In genomic region chrIII:6929558-6930167, ce11 we compare ENCODE assay signal across 6 worm cellular contexts.
TF ChIP-seq lines count a peak whose summit lies in the region.

Gene inf-1 (plus strand): TSS chrIII:6930134.

TF ChIP-seq in whole organism, L1 larva, 84 proteins besides CTCF, POLR2A, EP300 and RAD21 (continues in another document):
- TF ChIP-seq nhr-47 (tag; optimal IDR thresholded peaks at IDR 0.05; lab: Kevin White, UChicago), result peak; percentile 18
- no peak for TF ChIP-seq dsc-1 (tag; optimal IDR thresholded peaks at IDR 0.05; lab: Kevin White, UChicago)
- TF ChIP-seq ceh-82 (tag; optimal IDR thresholded peaks at IDR 0.05; lab: Kevin White, UChicago), result peak in 1 of 3 experiments; percentile 40
- TF ChIP-seq mep-1 (tag; optimal IDR thresholded peaks at IDR 0.05; lab: Kevin White, UChicago), result peak; percentile 66
- TF ChIP-seq elt-3 (tag; optimal IDR thresholded peaks at IDR 0.05; lab: Kevin White, UChicago), result peak in 2 of 6 experiments; percentile 19 to 46
- no peak for TF ChIP-seq C04F5.9 (tag; optimal IDR thresholded peaks at IDR 0.05; lab: Kevin White, UChicago)
- no peak for TF ChIP-seq hlh-4 (tag; optimal IDR thresholded peaks at IDR 0.05; lab: Kevin White, UChicago)
- TF ChIP-seq nhr-12 (tag; optimal IDR thresholded peaks at IDR 0.05; lab: Kevin White, UChicago), result no peak
- peak; percentile 34 for TF ChIP-seq nhr-20 (tag; optimal IDR thresholded peaks at IDR 0.05; lab: Kevin White, UChicago)
- TF ChIP-seq nhr-71 (tag; optimal IDR thresholded peaks at IDR 0.05; lab: Kevin White, UChicago), result peak; percentile 41
- peak; percentile 48 for TF ChIP-seq skn-1 (tag; optimal IDR thresholded peaks at IDR 0.05; lab: Kevin White, UChicago)
- peak; percentile 29 for TF ChIP-seq rnt-1 (tag; optimal IDR thresholded peaks at IDR 0.05; lab: Kevin White, UChicago)
- TF ChIP-seq unc-130 (tag; optimal IDR thresholded peaks at IDR 0.05; lab: Kevin White, UChicago), result peak; percentile 25
- peak; percentile 26 for TF ChIP-seq swsn-7 (tag; optimal IDR thresholded peaks at IDR 0.05; lab: Kevin White, UChicago)
- peak; percentile 67 for TF ChIP-seq lin-15B (tag; optimal IDR thresholded peaks at IDR 0.05; lab: Kevin White, UChicago)

TF ChIP-seq in whole organism, L2 larva, 48 proteins besides CTCF, POLR2A, EP300 and RAD21 (continues in another document):
- TF ChIP-seq nhr-25 (tag; optimal IDR thresholded peaks at IDR 0.05; lab: Kevin White, UChicago) (no peak), lin-39 (tag; optimal IDR thresholded peaks at IDR 0.05; lab: Kevin White, UChicago) (no peak), nhr-129 (tag; optimal IDR thresholded peaks at IDR 0.05; lab: Kevin White, UChicago) (peak; percentile 52), crh-2 (tag; optimal IDR thresholded peaks at IDR 0.05; lab: Kevin White, UChicago) (peak; percentile 13), ZK546.5 (tag; optimal IDR thresholded peaks at IDR 0.05; lab: Kevin White, UChicago) (no peak), ztf-1 (GFP tag; conservative IDR thresholded peaks at IDR 0.05; lab: Robert Waterston, UW) (no peak), mbf-1 (tag; optimal IDR thresholded peaks at IDR 0.05; lab: Kevin White, UChicago) (no peak), nhr-6 (tag; optimal IDR thresholded peaks at IDR 0.05; lab: Kevin White, UChicago) (no peak), mab-5 (tag; optimal IDR thresholded peaks at IDR 0.05; lab: Kevin White, UChicago) (no peak), zag-1 (tag; optimal IDR thresholded peaks at IDR 0.05; lab: Kevin White, UChicago) (no peak), sma-3 (GFP tag; optimal IDR thresholded peaks at IDR 0.05; lab: Kevin White, UChicago) (no peak), F13H6.1 (tag; optimal IDR thresholded peaks at IDR 0.05; lab: Kevin White, UChicago) (no peak), lin-11 (tag; optimal IDR thresholded peaks at IDR 0.05; lab: Kevin White, UChicago) (no peak), lin-13 (GFP tag; optimal IDR thresholded peaks at IDR 0.05; lab: Kevin White, UChicago) (peak; percentile 29), peb-1 (tag; optimal IDR thresholded peaks at IDR 0.05; lab: Kevin White, UChicago) (no peak), Y55F3AM.14 (GFP tag; optimal IDR thresholded peaks at IDR 0.05; lab: Kevin White, UChicago) (no peak), egl-27 (tag; optimal IDR thresholded peaks at IDR 0.05; lab: Kevin White, UChicago) (no peak)

TF ChIP-seq in whole organism, L3 larva, 47 proteins besides CTCF, POLR2A, EP300 and RAD21:
- TF ChIP-seq lin-15B (tag; optimal IDR thresholded peaks at IDR 0.05; lab: Kevin White, UChicago) (peak; percentile 92), lin-39 (tag; optimal IDR thresholded peaks at IDR 0.05; lab: Kevin White, UChicago) (peak; percentile 15), nhr-23 (tag; optimal IDR thresholded peaks at IDR 0.05; lab: Kevin White, UChicago) (peak; percentile 32), pha-4 (tag; optimal IDR thresholded peaks at IDR 0.05; lab: Kevin White, UChicago) (peak; percentile 68), egl-5 (tag; optimal IDR thresholded peaks at IDR 0.05; lab: Kevin White, UChicago) (no peak), elt-2 (tag; optimal IDR thresholded peaks at IDR 0.05; lab: Kevin White, UChicago) (peak; percentile 10), nhr-237 (tag; optimal IDR thresholded peaks at IDR 0.05; lab: Kevin White, UChicago) (no peak), nhr-43 (tag; optimal IDR thresholded peaks at IDR 0.05; lab: Kevin White, UChicago; ENCODE audit: poor library complexity, severe bottlenecking) (no peak), eor-1 (tag; optimal IDR thresholded peaks at IDR 0.05; lab: Kevin White, UChicago) (no peak), nfya-1 (tag; optimal IDR thresholded peaks at IDR 0.05; lab: Kevin White, UChicago; ENCODE audit: insufficient read depth) (peak; percentile 71)
TF ChIP-seq in whole organism, L3 larva: peak in this region for 6.

TF ChIP-seq in whole organism, L4 larva, 104 proteins besides CTCF, POLR2A, EP300 and RAD21 (continues in another document):
- TF ChIP-seq D1046.2 (GFP tag; IDR thresholded peaks at IDR 0.05; lab: Robert Waterston, UW) (no peak), ctbp-1 (GFP tag; IDR thresholded peaks at IDR 0.05; lab: Robert Waterston, UW) (no peak), zag-1 (tag; optimal IDR thresholded peaks at IDR 0.05; lab: Kevin White, UChicago) (no peak), daf-16 (GFP tag; optimal IDR thresholded peaks at IDR 0.05; lab: Kevin White, UChicago) (no peak), daf-16 (tag; optimal IDR thresholded peaks at IDR 0.05; lab: Kevin White, UChicago) (peak; percentile 32), snpc-1.2 (GFP tag; IDR thresholded peaks at IDR 0.05; lab: Robert Waterston, UW) (no peak), nhr-77 (tag; optimal IDR thresholded peaks at IDR 0.05; lab: Kevin White, UChicago) (peak; percentile 10), Y75B8A.6 (GFP tag; IDR thresholded peaks at IDR 0.05; lab: Robert Waterston, UW) (no peak), dve-1 (tag; optimal IDR thresholded peaks at IDR 0.05; lab: Kevin White, UChicago; ENCODE audit: insufficient read depth) (peak; percentile 42), hif-1 (tag; optimal IDR thresholded peaks at IDR 0.05; lab: Kevin White, UChicago) (peak in 1 of 2 experiments; percentile 45), pha-4 (GFP tag; IDR thresholded peaks at IDR 0.05; lab: Robert Waterston, UW) (no peak), pha-4 (tag; optimal IDR thresholded peaks at IDR 0.05; lab: Kevin White, UChicago) (peak; percentile 29), vab-7 (GFP tag; IDR thresholded peaks at IDR 0.05; lab: Robert Waterston, UW) (no peak), mes-2 (tag; optimal IDR thresholded peaks at IDR 0.05; lab: Kevin White, UChicago; ENCODE audit: poor library complexity, severe bottlenecking) (peak; percentile 65), lin-38 (GFP tag; IDR thresholded peaks at IDR 0.05; lab: Robert Waterston, UW) (peak; percentile 85), lsy-2 (tag; optimal IDR thresholded peaks at IDR 0.05; lab: Kevin White, UChicago) (peak in 1 of 2 experiments; percentile 82), T20F7.1 (GFP tag; optimal IDR thresholded peaks at IDR 0.05; lab: Kevin White, UChicago) (peak; percentile 49), mdl-1 (tag; optimal IDR thresholded peaks at IDR 0.05; lab: Kevin White, UChicago) (no peak)

TF ChIP-seq in whole organism, mixed stage, embryonic, 35 proteins besides CTCF, POLR2A, EP300 and RAD21:
- TF ChIP-seq nhr-12 (tag; optimal IDR thresholded peaks at IDR 0.05; lab: Kevin White, UChicago) (no peak), nhr-237 (tag; optimal IDR thresholded peaks at IDR 0.05; lab: Kevin White, UChicago) (peak; percentile 28), lsy-2 (tag; optimal IDR thresholded peaks at IDR 0.05; lab: Kevin White, UChicago) (peak; percentile 52)

TF ChIP-seq in whole organism, young adult, 124 proteins besides CTCF, POLR2A, EP300 and RAD21:
- peak; percentile 68; the same call in 1 of the 2 replicates for TF ChIP-seq cebp-1 (GFP tag; IDR thresholded peaks at IDR 0.05; lab: Robert Waterston, UW)
- peak; percentile 95 for TF ChIP-seq cebp-1 (tag; optimal IDR thresholded peaks at IDR 0.05; lab: Kevin White, UChicago)
- TF ChIP-seq snpc-1.1 (tag; optimal IDR thresholded peaks at IDR 0.05; lab: Kevin White, UChicago; ENCODE audit: insufficient read depth), result peak; percentile 5
- TF ChIP-seq fkh-3 (tag; optimal IDR thresholded peaks at IDR 0.05; lab: Kevin White, UChicago), result no peak
- TF ChIP-seq F33H1.4 (GFP tag; IDR thresholded peaks at IDR 0.05; lab: Robert Waterston, UW), result peak; percentile 74
- peak; percentile 46 for TF ChIP-seq dpl-1 (GFP tag; optimal IDR thresholded peaks at IDR 0.05; lab: Kevin White, UChicago)
- TF ChIP-seq C17E4.6 (GFP tag; IDR thresholded peaks at IDR 0.05; lab: Robert Waterston, UW), result no peak
- peak; percentile 28 for TF ChIP-seq snpc-1.3 (tag; optimal IDR thresholded peaks at IDR 0.05; lab: Kevin White, UChicago; ENCODE audit: insufficient read depth)
- no peak for TF ChIP-seq sptf-2 (GFP tag; optimal IDR thresholded peaks at IDR 0.05; lab: Kevin White, UChicago)
- TF ChIP-seq F23B12.7 (tag; optimal IDR thresholded peaks at IDR 0.05; lab: Kevin White, UChicago; ENCODE audit: insufficient read depth), result peak; percentile 51
- TF ChIP-seq efl-1 (GFP tag; optimal IDR thresholded peaks at IDR 0.05; lab: Kevin White, UChicago), result peak; percentile 36
- TF ChIP-seq snpc-3.4 (tag; optimal IDR thresholded peaks at IDR 0.05; lab: Kevin White, UChicago), result peak; percentile 9
- peak; percentile 18 for TF ChIP-seq lin-54 (GFP tag; optimal IDR thresholded peaks at IDR 0.05; lab: Kevin White, UChicago)
- peak; percentile 77 for TF ChIP-seq mcd-1 (GFP tag; IDR thresholded peaks at IDR 0.05; lab: Robert Waterston, UW)
